Worm (Caenorhabditis elegans): ENCODE data around the gene ric-4.
A peak's percentile ranks its signal among the peaks of the same experiment; 100 is the strongest.

The ric-4 gene

ce11 chrV:10277579-10277978, 7.5 kb upstream of the ric-4 start, which contains the start of gene lys-1:
TSS of gene lys-1 (plus strand) at chrV:10277904.
- no peak for TF ChIP-seq lin-54 (GFP tag; optimal IDR thresholded peaks at IDR 0.05)
- TF ChIP-seq hrde-1 (tag; optimal IDR thresholded peaks at IDR 0.05; ENCODE audit: borderline replicate concordance) = no peak
- no peak for TF ChIP-seq chd-7 (tag; optimal IDR thresholded peaks at IDR 0.05)
- no peak for TF ChIP-seq unc-62 (GFP tag; optimal IDR thresholded peaks at IDR 0.05)
- no peak for TF ChIP-seq tlf-1 (GFP tag; optimal IDR thresholded peaks at IDR 0.05)
- TF ChIP-seq ceh-100 (GFP tag; IDR thresholded peaks at IDR 0.05) = no peak
- TF ChIP-seq ceh-79 (tag; optimal IDR thresholded peaks at IDR 0.05) = no peak
- TF ChIP-seq mes-4 (tag; optimal IDR thresholded peaks at IDR 0.05) = no peak
- TF ChIP-seq nhr-179 (tag; optimal IDR thresholded peaks at IDR 0.05) = no peak
- TF ChIP-seq Y67H2A.10 (GFP tag; conservative IDR thresholded peaks at IDR 0.05) = no peak
- no peak for TF ChIP-seq ceh-40 (GFP tag; IDR thresholded peaks at IDR 0.05)
- no peak for TF ChIP-seq F55B11.4 (tag; optimal IDR thresholded peaks at IDR 0.05; ENCODE audit: borderline replicate concordance, insufficient read depth)
- TF ChIP-seq hmg-20 (GFP tag; IDR thresholded peaks at IDR 0.05) = no peak
- peak; percentile 70 for TF ChIP-seq nhr-80 (tag; optimal IDR thresholded peaks at IDR 0.05)
- TF ChIP-seq ztf-28 (GFP tag; IDR thresholded peaks at IDR 0.05) = no peak
- TF ChIP-seq ZK185.1 (tag; optimal IDR thresholded peaks at IDR 0.05; ENCODE audit: poor library complexity, severe bottlenecking) = peak; percentile 13

- no peak for TF ChIP-seq lsy-27 (tag; optimal IDR thresholded peaks at IDR 0.05; ENCODE audit: borderline replicate concordance, insufficient read depth)
- no peak for TF ChIP-seq nhr-179 (tag; optimal IDR thresholded peaks at IDR 0.05)
- TF ChIP-seq ceh-40 (GFP tag; IDR thresholded peaks at IDR 0.05) = no peak
- TF ChIP-seq zim-3 (tag; optimal IDR thresholded peaks at IDR 0.05) = no peak
- TF ChIP-seq ekl-4 (GFP tag; IDR thresholded peaks at IDR 0.05) = no peak
- TF ChIP-seq hsf-1 (GFP tag; IDR thresholded peaks at IDR 0.05) = no peak
- no peak for TF ChIP-seq lag-1 (GFP tag; IDR thresholded peaks at IDR 0.05)
- TF ChIP-seq let-526 (GFP tag; IDR thresholded peaks at IDR 0.05) = no peak
- no peak for TF ChIP-seq B0035.1 (tag; optimal IDR thresholded peaks at IDR 0.05)
- TF ChIP-seq nfya-2 (GFP tag; IDR thresholded peaks at IDR 0.05) = no peak
- TF ChIP-seq ztf-28 (GFP tag; IDR thresholded peaks at IDR 0.05) = no peak
These were observed 5.9 kb upstream of the ric-4 start for ce11 chrV:10276038-10276437.

- TF ChIP-seq somi-1 (GFP tag; optimal IDR thresholded peaks at IDR 0.05) = no peak
- TF ChIP-seq chd-7 (tag; optimal IDR thresholded peaks at IDR 0.05) = no peak
- TF ChIP-seq lin-35 (GFP tag; optimal IDR thresholded peaks at IDR 0.05) = no peak
- TF ChIP-seq aptf-3 (GFP tag; IDR thresholded peaks at IDR 0.05) = no peak
- TF ChIP-seq snpc-4 (GFP tag; optimal IDR thresholded peaks at IDR 0.05) = no peak
- peak in 2 of 4 experiments; percentile 2 to 68 for TF ChIP-seq snpc-4 (tag; optimal IDR thresholded peaks at IDR 0.05)
These were observed 5.5 kb upstream of the ric-4 start, which contains the start of gene Y22F5A.11 for ce11 chrV:10275619-10276018. TSS of gene Y22F5A.11 (minus strand) at chrV:10275646.

- TF ChIP-seq cebp-1 (GFP tag; IDR thresholded peaks at IDR 0.05) = 0 out of 2 replicates have a peak, but pooled peaks have one; percentile 3
- TF ChIP-seq cebp-1 (tag; optimal IDR thresholded peaks at IDR 0.05) = peak; percentile 18
- no peak for TF ChIP-seq ceh-79 (tag; optimal IDR thresholded peaks at IDR 0.05)
- TF ChIP-seq ceh-58 (GFP tag; IDR thresholded peaks at IDR 0.05) = no peak
- TF ChIP-seq ZK185.1 (tag; optimal IDR thresholded peaks at IDR 0.05; ENCODE audit: poor library complexity, severe bottlenecking) = no peak
- TF ChIP-seq attf-6 (GFP tag; IDR thresholded peaks at IDR 0.05) = no peak
- TF ChIP-seq mcd-1 (GFP tag; IDR thresholded peaks at IDR 0.05) = no peak
- no peak for TF ChIP-seq tbp1 (GFP tag; optimal IDR thresholded peaks at IDR 0.05)
- peak; percentile 26 for TF ChIP-seq K12H6.12 (tag; optimal IDR thresholded peaks at IDR 0.05)
- no peak for TF ChIP-seq C17E4.6 (GFP tag; IDR thresholded peaks at IDR 0.05)
- no peak for TF ChIP-seq B0019.2 (GFP tag; conservative IDR thresholded peaks at IDR 0.05)
- TF ChIP-seq rec-8 (tag; optimal IDR thresholded peaks at IDR 0.05) = no peak
- no peak for TF ChIP-seq F55B11.4 (tag; optimal IDR thresholded peaks at IDR 0.05; ENCODE audit: borderline replicate concordance, insufficient read depth)
- TF ChIP-seq K11D2.4 (GFP tag; IDR thresholded peaks at IDR 0.05) = no peak
- peak; percentile 0 for TF ChIP-seq attf-5 (GFP tag; optimal IDR thresholded peaks at IDR 0.05)
- no peak for TF ChIP-seq ets-4 (GFP tag; optimal IDR thresholded peaks at IDR 0.05)
- peak in 1 of 3 experiments; percentile 45 for TF ChIP-seq lin-35 (GFP tag; optimal IDR thresholded peaks at IDR 0.05)
- TF ChIP-seq lin-40 (tag; optimal IDR thresholded peaks at IDR 0.05) = peak; percentile 39
These were observed 3.7 kb upstream of the ric-4 start for ce11 chrV:10273837-10274236.
